Fruit fly (Drosophila melanogaster) whole organism, embryonic: ENCODE data around the gene CG17732.

ENCODE experiments used
- Abd-B ChIP-seq: fragments of 200-800 bp; sonication (Bioruptor generic); optimal IDR thresholded peaks from 2 replicates; lab custom pipeline; 2018; ENCODE audit warnings: missing biosample characterization, mild to moderate bottlenecking, missing genetic modification characterization, moderate library complexity
- Ada2b ChIP-seq: fragments of 200-800 bp; sonication (Bioruptor generic); IDR thresholded peaks from 2 replicates; pipeline ENCODE4 v1.3.6; 2022; ENCODE audit warnings: missing biosample characterization, missing genetic modification characterization
- Blimp-1 ChIP-seq: fragments of 200-800 bp; sonication (Bioruptor generic); optimal IDR thresholded peaks from 3 replicates; lab custom pipeline; 2018; ENCODE audit warnings: missing biosample characterization, missing genetic modification characterization, mild to moderate bottlenecking, moderate library complexity, missing genetic modification reagents
- Bteb2 ChIP-seq: fragments of 200-800 bp; sonication (Bioruptor generic); optimal IDR thresholded peaks from 2 replicates; lab custom pipeline; 2016; ENCODE audit warnings: missing biosample characterization, missing genetic modification characterization
- CG11504 ChIP-seq: fragments of 200-800 bp; sonication (Bioruptor generic); optimal IDR thresholded peaks from 3 replicates; lab custom pipeline; 2019; ENCODE audit warnings: missing biosample characterization, mild to moderate bottlenecking, missing genetic modification characterization, moderate library complexity
- CG12104 ChIP-seq: fragments of 200-800 bp; sonication (Bioruptor generic); optimal IDR thresholded peaks from 3 replicates; lab custom pipeline; 2016; ENCODE audit warnings: missing biosample characterization, missing genetic modification characterization
- CG12769 ChIP-seq: fragments of 200-800 bp; sonication (Bioruptor generic); optimal IDR thresholded peaks from 2 replicates; lab custom pipeline; 2019; ENCODE audit warnings: missing biosample characterization, mild to moderate bottlenecking, missing genetic modification characterization, moderate library complexity
- CG12942 ChIP-seq: fragments of 200-800 bp; sonication (Bioruptor generic); optimal IDR thresholded peaks from 3 replicates; lab custom pipeline; 2016; ENCODE audit warnings: missing biosample characterization, missing genetic modification characterization
- CG1603 ChIP-seq: fragments of 200-800 bp; sonication (Bioruptor generic); optimal IDR thresholded peaks from 2 replicates; lab custom pipeline; 2019; ENCODE audit warnings: missing biosample characterization, mild to moderate bottlenecking, missing genetic modification characterization, moderate library complexity
- CG18476 ChIP-seq: fragments of 200-800 bp; sonication (Bioruptor generic); optimal IDR thresholded peaks from 2 replicates; lab custom pipeline; 2016; ENCODE audit warnings: missing biosample characterization, mild to moderate bottlenecking, missing genetic modification characterization
- CG2116 ChIP-seq: fragments of 200-800 bp; sonication (Bioruptor generic); optimal IDR thresholded peaks from 3 replicates; lab custom pipeline; 2018; ENCODE audit warnings: missing biosample characterization, mild to moderate bottlenecking, missing genetic modification characterization
- CG2120 ChIP-seq: fragments of 200-800 bp; sonication (Bioruptor generic); optimal IDR thresholded peaks from 3 replicates; lab custom pipeline; 2016; ENCODE audit warnings: missing biosample characterization, missing genetic modification characterization
- CG30403 ChIP-seq: fragments of 200-800 bp; sonication (Bioruptor generic); optimal IDR thresholded peaks from 3 replicates; lab custom pipeline; 2016; ENCODE audit warnings: missing biosample characterization, missing genetic modification characterization
- CG3281 ChIP-seq: fragments of 200-800 bp; sonication (Bioruptor generic); optimal IDR thresholded peaks from 3 replicates; lab custom pipeline; 2017; ENCODE audit warnings: missing biosample characterization, mild to moderate bottlenecking, missing genetic modification characterization
- CG4820 ChIP-seq: fragments of 200-800 bp; sonication (Bioruptor generic); optimal IDR thresholded peaks from 3 replicates; lab custom pipeline; 2016; ENCODE audit warnings: missing biosample characterization, missing genetic modification characterization
- CG6689 ChIP-seq: fragments of 200-800 bp; sonication (Bioruptor generic); IDR thresholded peaks from 2 replicates; pipeline ENCODE4 v1.3.6; 2022; ENCODE audit warnings: missing biosample characterization, missing genetic modification characterization
- CG7839 ChIP-seq: fragments of 200-800 bp; sonication (Bioruptor generic); optimal IDR thresholded peaks from 3 replicates; lab custom pipeline; 2018; ENCODE audit warnings: missing biosample characterization, mild to moderate bottlenecking, missing genetic modification characterization, moderate library complexity
- CG8359 ChIP-seq: fragments of 200-800 bp; sonication (Bioruptor generic); optimal IDR thresholded peaks from 2 replicates; lab custom pipeline; 2017; ENCODE audit warnings: missing biosample characterization, mild to moderate bottlenecking, missing genetic modification characterization, borderline replicate concordance
- Ets65A ChIP-seq: fragments of 200-800 bp; sonication (Bioruptor generic); peaks from one replicate; lab custom pipeline; 2016; ENCODE audit warnings: missing biosample characterization, missing genetic modification characterization
- Hr3 ChIP-seq: fragments of 200-800 bp; sonication (Bioruptor generic); optimal IDR thresholded peaks from 3 replicates; lab custom pipeline; 2016; ENCODE audit warnings: missing biosample characterization, missing genetic modification characterization
- Lhr ChIP-seq: fragments of 200-800 bp; sonication (Bioruptor generic); optimal IDR thresholded peaks from 3 replicates; lab custom pipeline; 2017; ENCODE audit warnings: mild to moderate bottlenecking, missing biosample characterization, missing genetic modification reagents, missing genetic modification characterization
- Meics ChIP-seq: fragments of 200-800 bp; sonication (Bioruptor generic); optimal IDR thresholded peaks from 2 replicates; lab custom pipeline; 2017; ENCODE audit warnings: missing biosample characterization, mild to moderate bottlenecking, missing genetic modification characterization
- Pdp1 ChIP-seq, 2 experiments: fragments of 200-800 bp; sonication (Bioruptor generic); optimal IDR thresholded peaks; 3 replicates each; lab custom pipeline; 2016; ENCODE audit warnings: missing biosample characterization in 2 of 2, missing genetic modification characterization in 2 of 2, mild to moderate bottlenecking in 1 of 2, moderate library complexity in 1 of 2
- Rx ChIP-seq: fragments of 200-800 bp; sonication (Bioruptor generic); IDR thresholded peaks from 2 replicates; pipeline ENCODE4 v1.3.6; 2022; ENCODE audit warnings: missing biosample characterization, missing genetic modification characterization
- Sin3A ChIP-seq: fragments of >200 bp; optimal IDR thresholded peaks from 2 replicates; lab custom pipeline; 2018
- Sox100B ChIP-seq: fragments of 200-800 bp; sonication (Bioruptor generic); optimal IDR thresholded peaks from 3 replicates; lab custom pipeline; 2018; ENCODE audit warnings: missing biosample characterization, mild to moderate bottlenecking, missing genetic modification characterization
- Sox102F ChIP-seq: fragments of 200-800 bp; sonication (Bioruptor generic); optimal IDR thresholded peaks from 2 replicates; lab custom pipeline; 2018; ENCODE audit warnings: missing biosample characterization, mild to moderate bottlenecking, missing genetic modification characterization, moderate library complexity
- Vsx1 ChIP-seq: fragments of 200-800 bp; sonication (Bioruptor generic); optimal IDR thresholded peaks from 2 replicates; lab custom pipeline; 2017; ENCODE audit warnings: missing biosample characterization, mild to moderate bottlenecking, missing genetic modification characterization, missing genetic modification reagents
- Xbp1 ChIP-seq: fragments of 200-800 bp; sonication (Bioruptor generic); optimal IDR thresholded peaks from 3 replicates; lab custom pipeline; 2016; ENCODE audit warnings: missing biosample characterization, mild to moderate bottlenecking, missing genetic modification characterization
- bcd ChIP-seq: fragments of 200-800 bp; sonication (Bioruptor generic); optimal IDR thresholded peaks from 2 replicates; lab custom pipeline; 2017; ENCODE audit warnings: missing biosample characterization, mild to moderate bottlenecking, missing genetic modification characterization
- chinmo ChIP-seq: fragments of 200-800 bp; sonication (Bioruptor generic); IDR thresholded peaks from 4 replicates; pipeline ENCODE4 v1.3.6; 2022; ENCODE audit warnings: missing biosample characterization, missing genetic modification characterization; ENCODE audit not compliant: partially characterized antibody
- chn ChIP-seq: fragments of 200-800 bp; sonication (Bioruptor generic); optimal IDR thresholded peaks from 2 replicates; lab custom pipeline; 2016; ENCODE audit warnings: missing biosample characterization, missing genetic modification characterization
- cwo ChIP-seq: fragments of 200-800 bp; sonication (Bioruptor generic); optimal IDR thresholded peaks from 3 replicates; lab custom pipeline; 2017; ENCODE audit warnings: missing biosample characterization, missing genetic modification characterization, mild to moderate bottlenecking, moderate library complexity, missing genetic modification reagents
- dimm ChIP-seq: fragments of 200-800 bp; sonication (Bioruptor generic); IDR thresholded peaks from 2 replicates; pipeline ENCODE4 v1.3.6; 2022; ENCODE audit warnings: missing biosample characterization, missing genetic modification characterization
- fd96Cb ChIP-seq: fragments of 200-800 bp; sonication (Bioruptor generic); optimal IDR thresholded peaks from 2 replicates; lab custom pipeline; 2018; ENCODE audit warnings: missing biosample characterization, mild to moderate bottlenecking, missing genetic modification characterization, moderate library complexity
- fru ChIP-seq: fragments of >200 bp; optimal IDR thresholded peaks from 2 replicates; lab custom pipeline; 2017
- gem ChIP-seq: fragments of 200-800 bp; sonication (Bioruptor generic); optimal IDR thresholded peaks from 2 replicates; lab custom pipeline; 2019; ENCODE audit warnings: missing biosample characterization, mild to moderate bottlenecking, missing genetic modification characterization, moderate library complexity
- gro ChIP-seq: fragments of 200-800 bp; sonication (Bioruptor generic); optimal IDR thresholded peaks from 2 replicates; lab custom pipeline; 2016; ENCODE audit warnings: missing biosample characterization, missing genetic modification characterization
- hkb ChIP-seq, 2 experiments: fragments of 200-800 bp in 1 of 2; fragments of >200 bp in 1 of 2; sonication (Bioruptor generic) in 1 of 2; IDR thresholded peaks in 1 of 2; optimal IDR thresholded peaks in 1 of 2; 2 replicates each; pipeline versions ENCODE4 v1.3.6 to Lab custom; 2017 to 2022; ENCODE audit warnings: missing biosample characterization in 1 of 2, missing genetic modification characterization in 1 of 2
- lab ChIP-seq: fragments of 200-800 bp; sonication (Bioruptor generic); optimal IDR thresholded peaks from 3 replicates; lab custom pipeline; 2017; ENCODE audit warnings: missing biosample characterization, missing genetic modification characterization, mild to moderate bottlenecking, moderate library complexity, missing genetic modification reagents
- mld ChIP-seq: fragments of 200-800 bp; sonication (Bioruptor generic); IDR thresholded peaks from 3 replicates; pipeline ENCODE4 v1.3.6; 2022; ENCODE audit warnings: missing biosample characterization, missing genetic modification characterization; ENCODE audit not compliant: partially characterized antibody
- pita ChIP-seq: fragments of 200-800 bp; sonication (Bioruptor generic); optimal IDR thresholded peaks from 2 replicates; lab custom pipeline; 2017; ENCODE audit warnings: missing biosample characterization, mild to moderate bottlenecking, missing genetic modification characterization
- sens ChIP-seq: fragments of 200-800 bp; sonication (Bioruptor generic); peaks from one replicate; lab custom pipeline; 2016; ENCODE audit warnings: missing biosample characterization, missing genetic modification characterization
- wek ChIP-seq: fragments of 200-800 bp; sonication (Bioruptor generic); optimal IDR thresholded peaks from 3 replicates; lab custom pipeline; 2018; ENCODE audit warnings: missing biosample characterization, mild to moderate bottlenecking, missing genetic modification characterization, moderate library complexity

CG17732 gene

dm6 chr3L:19945469-19945868 lies 36.0 kb upstream of the CG17732 start:
- TF ChIP-seq fru (lab: Kevin White, UChicago) (no peak), CG12769 (peak; percentile 17), Sox102F (GFP tag; lab: Kevin White, UChicago) (peak; percentile 52), CG12104 (peak; percentile 2), CG3281 (GFP tag; lab: Kevin White, UChicago) (peak; percentile 23), fd96Cb (tag; lab: Kevin White, UChicago) (peak; percentile 28), hkb (optimal IDR thresholded peaks at IDR 0.05; lab: Kevin White, UChicago) (no peak), hkb (GFP tag; IDR thresholded peaks at IDR 0.05; lab: Robert Waterston, UW) (no peak), Abd-B (peak; percentile 3), pita (GFP tag; lab: Kevin White, UChicago) (no peak), CG12942 (peak; percentile 2), Vsx1 (GFP tag; lab: Kevin White, UChicago) (peak; percentile 29), chn (GFP tag; lab: Kevin White, UChicago) (no peak), CG6689 (GFP tag; lab: Robert Waterston, UW) (peak; percentile 33; the same call in 1 of the 2 replicates), Ets65A (GFP tag; lab: Kevin White, UChicago) (peak; percentile 90), chinmo (GFP tag; lab: Robert Waterston, UW) (0 out of 4 replicates have a peak, but pooled peaks have one; percentile 32), gem (tag; lab: Kevin White, UChicago) (peak; percentile 61), Xbp1 (GFP tag; lab: Kevin White, UChicago) (peak; percentile 28), CG8359 (GFP tag; lab: Kevin White, UChicago) (no peak), CG7839 (tag; lab: Kevin White, UChicago) (peak; percentile 40), CG11504 (tag; lab: Kevin White, UChicago) (peak; percentile 45), cwo (GFP tag; lab: Kevin White, UChicago) (peak; percentile 8), CG2116 (GFP tag; lab: Kevin White, UChicago) (no peak), CG2120 (peak; percentile 22), Ada2b (GFP tag; lab: Robert Waterston, UW) (0 out of 2 replicates have a peak, but pooled peaks have one; percentile 10), CG30403 (peak; percentile 33), Sin3A (lab: Kevin White, UChicago) (no peak), mld (GFP tag; lab: Robert Waterston, UW) (no peak), dimm (no peak), lab (GFP tag; lab: Kevin White, UChicago) (peak; percentile 36), Sox100B (GFP tag; lab: Kevin White, UChicago) (peak; percentile 3), CG1603 (tag; lab: Kevin White, UChicago) (peak; percentile 52), Bteb2 (GFP tag; lab: Kevin White, UChicago) (no peak), wek (GFP tag; lab: Kevin White, UChicago) (no peak), Rx (GFP tag; lab: Robert Waterston, UW) (0 out of 2 replicates have a peak, but pooled peaks have one; percentile 16), Lhr (GFP tag; lab: Kevin White, UChicago) (no peak), gro (GFP tag; lab: Kevin White, UChicago) (no peak), Pdp1 (GFP tag; optimal IDR thresholded peaks at IDR 0.05; lab: Kevin White, UChicago) (peak in 1 of 2 experiments; percentile 80), bcd (GFP tag; lab: Kevin White, UChicago) (peak; percentile 1), Hr3 (GFP tag; lab: Kevin White, UChicago) (peak; percentile 7), sens (GFP tag; lab: Kevin White, UChicago) (peak; percentile 7), CG4820 (peak; percentile 14), CG18476 (GFP tag; lab: Kevin White, UChicago) (peak; percentile 1), Meics (peak; percentile 39), Blimp-1 (peak; percentile 39)
- TF ChIP-seq, all 482 proteins: peak for 31
